Worm (Caenorhabditis elegans) whole organism, L1 larva: ENCODE data around the gene C27F2.10.

Source experiments
- C04F5.9 ChIP-seq: sonication (generic microtip); optimal IDR thresholded peaks from 2 replicates; lab custom pipeline; 2016; ENCODE audit warnings: missing genetic modification characterization, missing compliant biosample characterization
- C16A3.4 ChIP-seq: fragments of 150-350 bp; optimal IDR thresholded peaks from 2 replicates; lab custom pipeline; 2014; ENCODE audit warnings: missing biosample characterization, missing genetic modification characterization
- alr-1 ChIP-seq: fragments of 200-800 bp; sonication (Bioruptor generic); optimal IDR thresholded peaks from 2 replicates; lab custom pipeline; 2018; ENCODE audit warnings: borderline replicate concordance, mild to moderate bottlenecking, missing genetic modification characterization, missing compliant biosample characterization
- aly-2 ChIP-seq: fragments of 150-350 bp; optimal IDR thresholded peaks from 2 replicates; lab custom pipeline; 2014; ENCODE audit warnings: missing biosample characterization, missing genetic modification characterization
- ceh-63 ChIP-seq: fragments of 200-800 bp; sonication (Bioruptor generic); optimal IDR thresholded peaks from 2 replicates; lab custom pipeline; 2018; ENCODE audit warnings: mild to moderate bottlenecking, missing genetic modification characterization, missing compliant biosample characterization
- ceh-8 ChIP-seq: fragments of 200-800 bp; sonication (Bioruptor generic); optimal IDR thresholded peaks from 2 replicates; lab custom pipeline; 2018; ENCODE audit warnings: mild to moderate bottlenecking, missing genetic modification characterization, moderate library complexity, missing compliant biosample characterization
- ceh-82 ChIP-seq, 3 experiments: fragments of 150-350 bp in 1 of 3; sonication (generic microtip) in 2 of 3; optimal IDR thresholded peaks; 2 replicates each; lab custom pipeline; 2014 to 2017; ENCODE audit warnings: missing biosample characterization in 3 of 3, missing genetic modification characterization in 3 of 3
- ceh-88 ChIP-seq: fragments of 200-800 bp; sonication (Bioruptor generic); IDR thresholded peaks from 2 replicates; pipeline ENCODE4 v1.3.6; 2022; ENCODE audit warnings: missing genetic modification characterization, missing compliant biosample characterization
- ces-1 ChIP-seq: fragments of 150-350 bp; optimal IDR thresholded peaks from 2 replicates; lab custom pipeline; 2014; ENCODE audit warnings: missing biosample characterization, missing genetic modification reagents, missing genetic modification characterization
- dpl-1 ChIP-seq, 3 experiments: fragments of 150-350 bp in 2 of 3; sonication (generic microtip) in 1 of 3; optimal IDR thresholded peaks; 2 replicates each; lab custom pipeline; 2014 to 2017; ENCODE audit warnings: missing biosample characterization in 3 of 3, missing genetic modification characterization in 3 of 3, missing genetic modification reagents in 3 of 3
- dsc-1 ChIP-seq: sonication (generic microtip); optimal IDR thresholded peaks from 2 replicates; lab custom pipeline; 2016; ENCODE audit warnings: mild to moderate bottlenecking, missing genetic modification characterization, missing compliant biosample characterization
- efl-1 ChIP-seq, 4 experiments: fragments of 150-350 bp; optimal IDR thresholded peaks in 3 of 4; peaks in 1 of 4; 1 replicate in 1 of 4; 2 replicates in 3 of 4; lab custom pipeline; 2014; ENCODE audit warnings: missing biosample characterization in 2 of 4, missing genetic modification characterization in 2 of 4, missing genetic modification reagents in 2 of 4
- efl-3 ChIP-seq: fragments of 200-800 bp; sonication (Bioruptor generic); optimal IDR thresholded peaks from 2 replicates; lab custom pipeline; 2018; ENCODE audit warnings: mild to moderate bottlenecking, missing genetic modification characterization, missing compliant biosample characterization
- egl-13 ChIP-seq: sonication (generic microtip); optimal IDR thresholded peaks from 2 replicates; lab custom pipeline; 2016; ENCODE audit warnings: missing genotype, missing genetic modification reagents, missing genetic modification characterization, missing compliant biosample characterization
- egl-27 ChIP-seq, 2 experiments: fragments of 150-350 bp in 1 of 2; sonication (generic microtip); optimal IDR thresholded peaks; 3 replicates each; lab custom pipeline; 2017 to 2018; ENCODE audit warnings: missing biosample characterization in 2 of 2, missing genetic modification characterization in 2 of 2, missing genetic modification reagents in 2 of 2
- elt-2 ChIP-seq: sonication (generic microtip); optimal IDR thresholded peaks from 2 replicates; lab custom pipeline; 2016; ENCODE audit warnings: missing genetic modification characterization, mild to moderate bottlenecking, inconsistent platforms, missing compliant biosample characterization, missing genetic modification reagents
- elt-3 ChIP-seq, 6 experiments: fragments of 150-350 bp in 1 of 6; sonication (generic microtip); optimal IDR thresholded peaks; 2 replicates each; lab custom pipeline; 2017 to 2018; ENCODE audit warnings: missing biosample characterization in 6 of 6, missing genetic modification characterization in 6 of 6, inconsistent platforms in 1 of 6
- ets-5 ChIP-seq: fragments of 200-800 bp; sonication (Bioruptor generic); IDR thresholded peaks from 2 replicates; pipeline ENCODE4 v1.3.6; 2022; ENCODE audit warnings: missing genetic modification characterization, missing compliant biosample characterization
- fkh-10 ChIP-seq: sonication (generic microtip); optimal IDR thresholded peaks from 2 replicates; lab custom pipeline; 2017; ENCODE audit warnings: missing biosample characterization, missing genetic modification reagents, missing genetic modification characterization
- fkh-4 ChIP-seq: sonication (generic microtip); optimal IDR thresholded peaks from 2 replicates; lab custom pipeline; 2016; ENCODE audit warnings: missing compliant biosample characterization, missing genetic modification characterization, borderline replicate concordance
- fkh-8 ChIP-seq: sonication (generic microtip); optimal IDR thresholded peaks from 2 replicates; lab custom pipeline; 2016; ENCODE audit warnings: mild to moderate bottlenecking, missing genetic modification characterization, missing compliant biosample characterization
- hlh-17 ChIP-seq: fragments of 200-800 bp; sonication (Bioruptor generic); optimal IDR thresholded peaks from 2 replicates; lab custom pipeline; 2018; ENCODE audit warnings: missing genetic modification characterization, mild to moderate bottlenecking, missing compliant biosample characterization, moderate library complexity, borderline replicate concordance
- hlh-4 ChIP-seq: sonication (generic microtip); optimal IDR thresholded peaks from 2 replicates; lab custom pipeline; 2016; ENCODE audit warnings: mild to moderate bottlenecking, missing genetic modification characterization, missing compliant biosample characterization
- irx-1 ChIP-seq: sonication (generic microtip); optimal IDR thresholded peaks from 2 replicates; lab custom pipeline; 2016; ENCODE audit warnings: missing genetic modification characterization, missing compliant biosample characterization
- isw-1 ChIP-seq: fragments of 200-800 bp; sonication (Bioruptor generic); IDR thresholded peaks from 2 replicates; pipeline ENCODE4 v1.3.6; 2022; ENCODE audit warnings: missing genetic modification characterization, missing compliant biosample characterization
- jun-1 ChIP-seq: fragments of 150-350 bp; optimal IDR thresholded peaks from 2 replicates; lab custom pipeline; 2014; ENCODE audit warnings: missing biosample characterization, missing genetic modification reagents, missing genetic modification characterization
- lin-14 ChIP-seq: fragments of 200-800 bp; sonication (Bioruptor generic); optimal IDR thresholded peaks from 2 replicates; lab custom pipeline; 2018; ENCODE audit warnings: mild to moderate bottlenecking, missing genetic modification characterization, moderate library complexity, missing compliant biosample characterization
- lin-39 ChIP-seq: fragments of 150-350 bp; optimal IDR thresholded peaks from 2 replicates; lab custom pipeline; 2014; ENCODE audit warnings: missing biosample characterization, missing genetic modification reagents, missing genetic modification characterization
- mdl-1 ChIP-seq, 2 experiments: fragments of 150-350 bp; optimal IDR thresholded peaks; 2 replicates each; lab custom pipeline; 2014 to 2017; ENCODE audit warnings: missing biosample characterization in 2 of 2, missing genetic modification characterization in 2 of 2, inconsistent platforms in 1 of 2
- mef-2 ChIP-seq: fragments of 150-350 bp; optimal IDR thresholded peaks from 2 replicates; lab custom pipeline; 2014; ENCODE audit warnings: missing biosample characterization, missing genetic modification characterization
- mep-1 ChIP-seq: fragments of 150-350 bp; optimal IDR thresholded peaks from 2 replicates; lab custom pipeline; 2014; ENCODE audit warnings: missing biosample characterization, missing genetic modification characterization
- nhr-11 ChIP-seq: fragments of 150-350 bp; optimal IDR thresholded peaks from 2 replicates; lab custom pipeline; 2014; ENCODE audit warnings: missing biosample characterization, missing genetic modification characterization
- nhr-12 ChIP-seq: sonication (generic microtip); optimal IDR thresholded peaks from 2 replicates; lab custom pipeline; 2017; ENCODE audit warnings: missing biosample characterization, missing genetic modification characterization
- nhr-19 ChIP-seq: fragments of 200-800 bp; sonication (Bioruptor generic); conservative IDR thresholded peaks from 2 replicates; pipeline ENCODE4 v1.3.6; 2022; ENCODE audit warnings: missing genetic modification characterization, missing compliant biosample characterization
- nhr-20 ChIP-seq: sonication (generic microtip); optimal IDR thresholded peaks from 2 replicates; lab custom pipeline; 2016; ENCODE audit warnings: mild to moderate bottlenecking, missing genetic modification characterization, missing compliant biosample characterization
- nhr-28 ChIP-seq: fragments of 150-350 bp; optimal IDR thresholded peaks from 2 replicates; lab custom pipeline; 2014; ENCODE audit warnings: missing biosample characterization, missing genetic modification characterization
- nhr-47 ChIP-seq: sonication (generic microtip); optimal IDR thresholded peaks from 2 replicates; lab custom pipeline; 2016; ENCODE audit warnings: mild to moderate bottlenecking, missing genetic modification characterization, moderate library complexity, missing compliant biosample characterization
- nhr-76 ChIP-seq: sonication (generic microtip); optimal IDR thresholded peaks from 2 replicates; lab custom pipeline; 2017; ENCODE audit warnings: missing biosample characterization, missing genetic modification characterization
- nhr-77 ChIP-seq: fragments of 150-350 bp; optimal IDR thresholded peaks from 2 replicates; lab custom pipeline; 2014; ENCODE audit warnings: missing biosample characterization, missing genetic modification characterization
- nhr-90 ChIP-seq: sonication (generic microtip); optimal IDR thresholded peaks from 2 replicates; lab custom pipeline; 2016; ENCODE audit warnings: mild to moderate bottlenecking, missing genetic modification characterization, missing compliant biosample characterization; ENCODE audit not compliant: poor library complexity
- pax-3 ChIP-seq: fragments of 200-800 bp; sonication (Bioruptor generic); optimal IDR thresholded peaks from 2 replicates; lab custom pipeline; 2018; ENCODE audit warnings: mild to moderate bottlenecking, missing genetic modification characterization, moderate library complexity, missing compliant biosample characterization
- skn-1 ChIP-seq: fragments of 150-350 bp; optimal IDR thresholded peaks from 2 replicates; lab custom pipeline; 2014; ENCODE audit warnings: missing biosample characterization, missing genetic modification characterization
- unc-130 ChIP-seq: fragments of 150-350 bp; optimal IDR thresholded peaks from 2 replicates; lab custom pipeline; 2017; ENCODE audit warnings: missing biosample characterization, missing genetic modification characterization, inconsistent platforms
- unc-30 ChIP-seq: sonication (generic microtip); optimal IDR thresholded peaks from 2 replicates; lab custom pipeline; 2017; ENCODE audit warnings: missing biosample characterization, missing genetic modification characterization
- unc-62 ChIP-seq: fragments of 150-350 bp; optimal IDR thresholded peaks from 2 replicates; lab custom pipeline; 2014; ENCODE audit warnings: missing biosample characterization, missing genetic modification reagents, missing genetic modification characterization
- unc-86 ChIP-seq: sonication (generic microtip); optimal IDR thresholded peaks from 2 replicates; lab custom pipeline; 2016; ENCODE audit warnings: missing genetic modification characterization, missing compliant biosample characterization
- unc-98 ChIP-seq: fragments of 200-800 bp; sonication (Bioruptor generic); IDR thresholded peaks from 2 replicates; pipeline ENCODE4 v1.3.6; 2022; ENCODE audit warnings: missing genetic modification characterization, missing compliant biosample characterization
- xbp-1 ChIP-seq: sonication (generic microtip); optimal IDR thresholded peaks from 2 replicates; lab custom pipeline; 2016; ENCODE audit warnings: missing genetic modification characterization, missing compliant biosample characterization
- zag-1 ChIP-seq: fragments of 150-350 bp; optimal IDR thresholded peaks from 2 replicates; lab custom pipeline; 2014; ENCODE audit warnings: missing biosample characterization, missing genetic modification characterization
- zip-4 ChIP-seq: fragments of 200-800 bp; sonication (Bioruptor generic); optimal IDR thresholded peaks from 2 replicates; lab custom pipeline; 2018; ENCODE audit warnings: mild to moderate bottlenecking, missing genetic modification characterization, moderate library complexity, missing compliant biosample characterization
- ztf-11 ChIP-seq, 2 experiments: sonication (generic microtip); optimal IDR thresholded peaks; 2 replicates each; lab custom pipeline; 2016 to 2017; ENCODE audit warnings: missing genetic modification characterization in 2 of 2, missing biosample characterization in 1 of 2, missing compliant biosample characterization in 1 of 2
- ztf-4 ChIP-seq: fragments of 150-350 bp; optimal IDR thresholded peaks from 2 replicates; lab custom pipeline; 2014; ENCODE audit warnings: missing biosample characterization, missing genetic modification characterization

C27F2.10 gene

DNA sequence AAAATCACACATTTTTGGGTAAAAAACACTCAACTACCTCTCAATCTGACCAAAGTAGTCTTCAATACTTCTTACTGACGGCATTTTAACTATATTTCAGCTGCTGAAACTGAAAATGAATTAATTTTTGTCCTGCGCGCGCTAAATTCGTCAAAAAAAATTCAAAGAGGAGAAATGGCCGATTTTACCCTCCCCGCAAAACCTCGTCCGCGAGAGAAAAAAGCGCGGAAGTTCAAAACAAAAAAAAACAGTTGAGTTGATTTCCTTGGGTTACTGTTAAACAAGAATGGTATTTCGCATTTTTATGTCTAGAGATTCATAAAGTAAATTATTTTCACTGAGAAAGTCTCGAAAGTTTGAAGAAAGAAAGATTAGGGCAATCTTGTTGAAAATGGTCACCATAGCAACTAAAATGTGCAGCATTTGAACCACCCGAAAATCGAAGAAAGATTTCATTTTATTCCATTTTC is at the start of gene C27F2.10, which contains the start of gene wdr-60:
Gene C27F2.10, minus strand, starts transcription at position 109 of the 470 bp plus-strand sequence.
Gene wdr-60, plus strand, starts transcription at position 420 of the 470 bp plus-strand sequence.
- TF ChIP-seq isw-1 (GFP tag; lab: Robert Waterston, UW) (0 out of 2 replicates have a peak, but pooled peaks have one; percentile 1), egl-13 (tag; lab: Kevin White, UChicago) (no peak), unc-62 (GFP tag; lab: Kevin White, UChicago) (no peak), egl-27 (tag; optimal IDR thresholded peaks at IDR 0.05; lab: Kevin White, UChicago) (no peak), nhr-12 (tag; lab: Kevin White, UChicago) (no peak), ceh-88 (GFP tag; lab: Robert Waterston, UW) (no peak), zip-4 (no peak), unc-130 (tag; lab: Kevin White, UChicago) (no peak), alr-1 (tag; lab: Kevin White, UChicago) (no peak), ceh-8 (no peak), dsc-1 (tag; lab: Kevin White, UChicago) (peak; percentile 17), fkh-8 (tag; lab: Kevin White, UChicago) (peak; percentile 24), mef-2 (no peak), hlh-17 (GFP tag; lab: Kevin White, UChicago) (no peak), nhr-76 (tag; lab: Kevin White, UChicago) (no peak), irx-1 (tag; lab: Kevin White, UChicago) (no peak), dpl-1 (GFP tag; optimal IDR thresholded peaks at IDR 0.05; lab: Kevin White, UChicago) (peak; percentile 75 to 89 (median 86)), mdl-1 (tag; optimal IDR thresholded peaks at IDR 0.05; lab: Kevin White, UChicago) (no peak), zag-1 (tag; lab: Kevin White, UChicago) (no peak), jun-1 (tag; lab: Kevin White, UChicago) (no peak), nhr-11 (no peak), aly-2 (no peak), ztf-4 (tag; lab: Kevin White, UChicago) (no peak), unc-30 (no peak), fkh-10 (no peak), ztf-11 (tag; optimal IDR thresholded peaks at IDR 0.05; lab: Kevin White, UChicago) (no peak), nhr-90 (tag; lab: Kevin White, UChicago) (no peak), elt-3 (tag; optimal IDR thresholded peaks at IDR 0.05; lab: Kevin White, UChicago) (no peak), lin-14 (GFP tag; lab: Kevin White, UChicago) (no peak), unc-98 (GFP tag; lab: Robert Waterston, UW) (no peak), ceh-63 (GFP tag; lab: Kevin White, UChicago) (no peak), mep-1 (tag; lab: Kevin White, UChicago) (no peak), hlh-4 (no peak), nhr-47 (tag; lab: Kevin White, UChicago) (peak; percentile 57), ceh-82 (tag; optimal IDR thresholded peaks at IDR 0.05; lab: Kevin White, UChicago) (peak in 1 of 3 experiments; percentile 16), C04F5.9 (tag; lab: Kevin White, UChicago) (no peak), pax-3 (tag; lab: Kevin White, UChicago) (no peak), C16A3.4 (tag; lab: Kevin White, UChicago) (peak; percentile 10), fkh-4 (tag; lab: Kevin White, UChicago) (no peak), unc-86 (tag; lab: Kevin White, UChicago) (no peak), nhr-77 (tag; lab: Kevin White, UChicago) (no peak), efl-1 (optimal IDR thresholded peaks at IDR 0.05; lab: Kevin White, UChicago) (peak; percentile 58 to 89), efl-1 (GFP tag; optimal IDR thresholded peaks at IDR 0.05 in 1 of 2; lab: Kevin White, UChicago) (peak; percentile 88 to 98), elt-2 (tag; lab: Kevin White, UChicago) (no peak), ces-1 (GFP tag; lab: Kevin White, UChicago) (no peak), skn-1 (no peak), nhr-20 (tag; lab: Kevin White, UChicago) (no peak), xbp-1 (tag; lab: Kevin White, UChicago) (peak; percentile 41), nhr-19 (GFP tag; lab: Robert Waterston, UW) (no peak), lin-39 (tag; lab: Kevin White, UChicago) (no peak), nhr-28 (tag; lab: Kevin White, UChicago) (no peak), efl-3 (GFP tag; lab: Kevin White, UChicago) (no peak), ets-5 (GFP tag; lab: Robert Waterston, UW) (no peak)
